Fruit fly (Drosophila melanogaster): ENCODE data around the gene rdgC.

DNA sequence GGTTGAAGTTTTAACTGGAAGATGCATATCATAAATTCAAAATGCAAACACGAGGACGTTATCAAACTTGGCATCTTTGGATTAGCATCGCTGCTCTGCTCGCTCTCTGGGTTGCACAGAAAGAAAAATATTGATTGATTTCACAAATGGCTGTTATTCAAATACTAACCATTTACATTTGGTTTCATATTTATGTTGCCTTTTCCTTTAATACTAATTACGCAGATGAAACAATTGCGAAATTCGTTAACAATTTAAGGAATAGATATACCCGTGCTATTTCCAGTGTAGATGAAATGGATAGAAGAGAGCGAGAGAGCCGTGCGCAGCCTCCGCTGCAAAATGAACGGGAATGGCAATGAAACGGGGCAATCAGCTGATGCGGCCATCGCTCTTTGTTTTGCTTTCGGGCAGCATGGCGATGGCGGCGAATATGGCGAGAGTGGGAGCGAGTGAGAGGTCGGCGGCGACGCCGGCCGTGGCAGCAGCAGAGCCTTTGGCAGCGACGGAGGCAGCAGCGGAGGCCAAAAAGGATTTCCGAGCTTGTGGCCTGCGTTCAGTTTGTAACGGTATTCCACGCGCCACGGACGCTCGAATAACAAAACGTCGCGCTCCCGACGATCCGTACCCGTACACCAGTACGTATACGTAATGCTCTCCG, at the start of gene rdgC:
- no peak for TF ChIP-seq CG8478 (optimal IDR thresholded peaks at IDR 0.05)
- no peak for TF ChIP-seq CTCF (optimal IDR thresholded peaks at IDR 0.05)

Data from S2 (cell line).